Fruit fly (Drosophila melanogaster): Measurements from ENCODE around the gene CG6071.

CG6071 gene

dm6 chr3L:11648410-11648809 is 2.6 kb upstream of the CG6071 start, which contains the start of the genes RIOK1 and Polr3H (continued):
- no peak for TF ChIP-seq Deaf1 (tag; optimal IDR thresholded peaks at IDR 0.05)
- peak; percentile 54 for TF ChIP-seq CG31388 (GFP tag; optimal IDR thresholded peaks at IDR 0.05)
- no peak for TF ChIP-seq CG31224 (GFP tag; IDR thresholded peaks at IDR 0.05)
- TF ChIP-seq az2 (GFP tag; optimal IDR thresholded peaks at IDR 0.05): peak; percentile 79
- peak; percentile 72 for TF ChIP-seq Rfx (GFP tag; IDR thresholded peaks at IDR 0.05)
- no peak for TF ChIP-seq CG12104 (GFP tag; optimal IDR thresholded peaks at IDR 0.05)
- TF ChIP-seq CG2199 (GFP tag; IDR thresholded peaks at IDR 0.05): 0 out of 3 replicates have a peak, but pooled peaks have one; percentile 20
- TF ChIP-seq CG6765 (GFP tag; optimal IDR thresholded peaks at IDR 0.05): no peak
- TF ChIP-seq pros (GFP tag; optimal IDR thresholded peaks at IDR 0.05): no peak
- TF ChIP-seq CG10321 (GFP tag; IDR thresholded peaks at IDR 0.05): no peak
- TF ChIP-seq CG32532 (GFP tag; IDR thresholded peaks at IDR 0.05): peak; percentile 78
- peak; percentile 83 for TF ChIP-seq mam (GFP tag; optimal IDR thresholded peaks at IDR 0.05)
- TF ChIP-seq CG3281 (GFP tag; optimal IDR thresholded peaks at IDR 0.05): no peak
- TF ChIP-seq sug (tag; optimal IDR thresholded peaks at IDR 0.05): no peak
- peak; percentile 70 for TF ChIP-seq trem (tag; optimal IDR thresholded peaks at IDR 0.05)
- TF ChIP-seq Fer3 (tag; optimal IDR thresholded peaks at IDR 0.05): peak; percentile 67
- TF ChIP-seq CG8478 (optimal IDR thresholded peaks at IDR 0.05): no peak
- peak; percentile 60 for TF ChIP-seq CG3995 (GFP tag; optimal IDR thresholded peaks at IDR 0.05)
- TF ChIP-seq ttk (GFP tag; IDR thresholded peaks at IDR 0.05): peak; percentile 31; the same call in 1 of the 2 replicates
- no peak for TF ChIP-seq CG11085 (GFP tag; IDR thresholded peaks at IDR 0.05)
- TF ChIP-seq Oli (tag; optimal IDR thresholded peaks at IDR 0.05): no peak
- peak; percentile 62 for TF ChIP-seq CG1602 (GFP tag; optimal IDR thresholded peaks at IDR 0.05)
- TF ChIP-seq CG30403 (GFP tag; optimal IDR thresholded peaks at IDR 0.05): peak; percentile 66
- peak; percentile 33 for TF ChIP-seq CG9727 (GFP tag; optimal IDR thresholded peaks at IDR 0.05)
- peak; percentile 37 for TF ChIP-seq Myb (GFP tag; optimal IDR thresholded peaks at IDR 0.05)
- no peak for TF ChIP-seq BtbVII (GFP tag; optimal IDR thresholded peaks at IDR 0.05)
- TF ChIP-seq CHES-1-like (GFP tag; optimal IDR thresholded peaks at IDR 0.05): peak; percentile 68
- TF ChIP-seq Hey (tag; optimal IDR thresholded peaks at IDR 0.05): no peak
- no peak for TF ChIP-seq dimm (GFP tag; IDR thresholded peaks at IDR 0.05)
- TF ChIP-seq CG4730 (GFP tag; IDR thresholded peaks at IDR 0.05): peak; percentile 23; the same call in 1 of the 2 replicates
- no peak for TF ChIP-seq Usf (GFP tag; optimal IDR thresholded peaks at IDR 0.05)
- TF ChIP-seq lov (optimal IDR thresholded peaks at IDR 0.05): no peak
- TF ChIP-seq lov (GFP tag; IDR thresholded peaks at IDR 0.05): no peak
- peak; percentile 67 for TF ChIP-seq shn (GFP tag; optimal IDR thresholded peaks at IDR 0.05)
- TF ChIP-seq Atf-2 (GFP tag; optimal IDR thresholded peaks at IDR 0.05): peak; percentile 61
- TF ChIP-seq gce (GFP tag; IDR thresholded peaks at IDR 0.05): no peak
- no peak for TF ChIP-seq sd (tag; optimal IDR thresholded peaks at IDR 0.05)
- peak; percentile 60 for TF ChIP-seq Ada2b (GFP tag; IDR thresholded peaks at IDR 0.05)
- no peak for TF ChIP-seq Sox100B (GFP tag; optimal IDR thresholded peaks at IDR 0.05)
- TF ChIP-seq Dll (GFP tag; IDR thresholded peaks at IDR 0.05; ENCODE audit: partially characterized antibody): peak; percentile 54; the same call in 1 of the 4 replicates
- peak; percentile 27; the same call in 1 of the 2 replicates for TF ChIP-seq Oaz (GFP tag; IDR thresholded peaks at IDR 0.05)
- peak; percentile 56 for TF ChIP-seq ERR (GFP tag; optimal IDR thresholded peaks at IDR 0.05)
- no peak for TF ChIP-seq CG6791 (GFP tag; IDR thresholded peaks at IDR 0.05; ENCODE audit: partially characterized antibody)
- TF ChIP-seq kah (GFP tag; optimal IDR thresholded peaks at IDR 0.05): no peak
- peak; percentile 24 for TF ChIP-seq repo (GFP tag; optimal IDR thresholded peaks at IDR 0.05)
- TF ChIP-seq CG8388 (GFP tag; optimal IDR thresholded peaks at IDR 0.05): peak; percentile 48
- peak; percentile 14 for TF ChIP-seq CG2202 (tag; optimal IDR thresholded peaks at IDR 0.05)
- no peak for TF ChIP-seq seq (GFP tag; IDR thresholded peaks at IDR 0.05)
- TF ChIP-seq Eip74EF (GFP tag; optimal IDR thresholded peaks at IDR 0.05): no peak
- no peak for TF ChIP-seq CG12744 (GFP tag; optimal IDR thresholded peaks at IDR 0.05)
- TF ChIP-seq Antp (GFP tag; optimal IDR thresholded peaks at IDR 0.05): peak; percentile 60
- TF ChIP-seq CG10267 (tag; optimal IDR thresholded peaks at IDR 0.05): peak; percentile 69
